Fruit fly (Drosophila melanogaster): ENCODE results near the gene Ptpmeg.

The Ptpmeg gene

DNA sequence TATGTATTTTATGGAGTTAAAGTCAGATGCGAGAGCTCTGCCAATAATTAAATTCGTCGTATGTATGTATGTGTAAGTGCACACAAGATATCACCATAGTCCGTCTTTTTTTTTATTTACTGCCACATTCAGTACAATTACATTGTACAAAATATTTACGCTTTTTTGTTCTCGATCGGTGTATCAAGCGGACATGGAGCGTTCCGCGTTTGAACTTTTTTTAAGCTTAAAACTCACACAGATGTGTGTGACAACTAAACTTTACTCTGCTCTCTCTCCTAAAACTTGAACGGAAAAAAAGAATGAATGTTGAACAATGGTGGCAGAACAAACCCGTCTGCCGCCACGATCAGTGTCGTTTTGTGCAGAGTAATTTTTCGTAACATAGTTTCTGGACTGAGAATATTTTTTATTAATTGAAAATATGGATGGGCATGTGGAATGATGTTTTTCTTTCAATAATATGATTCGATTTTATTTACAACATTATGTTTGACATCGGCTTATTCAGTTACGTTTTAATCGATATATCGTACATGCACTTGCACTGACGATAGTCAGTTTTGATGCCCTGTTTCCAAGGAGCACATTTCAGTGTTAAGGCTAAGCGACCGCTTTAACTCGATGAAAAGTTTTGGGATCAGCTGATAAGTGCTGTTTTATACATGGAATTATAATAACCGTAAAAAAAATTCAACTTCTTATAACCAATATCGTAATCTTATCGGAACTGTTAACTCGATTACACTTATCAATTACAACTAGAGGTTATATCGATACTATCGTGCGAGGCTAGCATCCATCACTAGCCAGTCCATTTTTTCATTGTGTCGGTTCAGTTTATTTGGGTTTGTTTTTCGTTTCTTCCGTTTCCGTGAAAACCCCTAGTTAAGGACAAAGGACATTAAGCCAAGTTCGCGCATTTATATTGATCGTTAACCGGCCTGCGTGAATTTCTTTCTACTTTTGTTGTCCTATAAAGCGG, 19.1 kb downstream of the Ptpmeg start, which contains the start of gene mth (continued):
- TF ChIP-seq GATAe (GFP tag; conservative IDR thresholded peaks at IDR 0.05) (no peak), HLH4C (GFP tag; IDR thresholded peaks at IDR 0.05; ENCODE audit: partially characterized antibody) (peak; percentile 99), oc (tag; optimal IDR thresholded peaks at IDR 0.05) (no peak), CG33557 (GFP tag; optimal IDR thresholded peaks at IDR 0.05) (peak; percentile 51), Dek (tag; optimal IDR thresholded peaks at IDR 0.05) (peak; percentile 24), Hmx (GFP tag; optimal IDR thresholded peaks at IDR 0.05) (peak; percentile 29), Sry-β (GFP tag; optimal IDR thresholded peaks at IDR 0.05) (no peak), CG11723 (GFP tag; optimal IDR thresholded peaks at IDR 0.05) (no peak), PHDP (tag; optimal IDR thresholded peaks at IDR 0.05) (peak; percentile 3), kni (GFP tag; optimal IDR thresholded peaks at IDR 0.05) (peak; percentile 4), ken (GFP tag; IDR thresholded peaks at IDR 0.05) (peak; percentile 58; the same call in 1 of the 3 replicates), CG7357 (GFP tag; IDR thresholded peaks at IDR 0.05) (peak; percentile 94), CG16863 (GFP tag; optimal IDR thresholded peaks at IDR 0.05) (no peak), CG2129 (GFP tag; IDR thresholded peaks at IDR 0.05; ENCODE audit: partially characterized antibody) (peak; percentile 98), so (GFP tag; IDR thresholded peaks at IDR 0.05) (no peak), Atf-2 (GFP tag; optimal IDR thresholded peaks at IDR 0.05) (peak; percentile 62), gem (tag; optimal IDR thresholded peaks at IDR 0.05) (peak; percentile 63), CG8089 (GFP tag; optimal IDR thresholded peaks at IDR 0.05) (peak; percentile 52), HLH54F (GFP tag; optimal IDR thresholded peaks at IDR 0.05) (peak; percentile 32), CG7839 (tag; optimal IDR thresholded peaks at IDR 0.05) (peak; percentile 36), Oli (tag; optimal IDR thresholded peaks at IDR 0.05) (peak; percentile 3), CG10431 (GFP tag; optimal IDR thresholded peaks at IDR 0.05) (peak; percentile 10), slp2 (GFP tag; optimal IDR thresholded peaks at IDR 0.05) (peak; percentile 15), CG2712 (tag; optimal IDR thresholded peaks at IDR 0.05) (peak; percentile 61), prd (optimal IDR thresholded peaks at IDR 0.05) (no peak), prd (GFP tag; IDR thresholded peaks at IDR 0.05) (peak; percentile 63), Jarid2 (GFP tag; optimal IDR thresholded peaks at IDR 0.05) (peak; percentile 46), aop (GFP tag; IDR thresholded peaks at IDR 0.05) (no peak), ato (GFP tag; IDR thresholded peaks at IDR 0.05; ENCODE audit: partially characterized antibody) (peak; percentile 95), phol (tag; optimal IDR thresholded peaks at IDR 0.05) (peak; percentile 77), CG4404 (GFP tag; IDR thresholded peaks at IDR 0.05) (no peak), sens-2 (GFP tag; IDR thresholded peaks at IDR 0.05) (no peak), Ets97D (GFP tag; optimal IDR thresholded peaks at IDR 0.05) (peak; percentile 77), Bteb2 (GFP tag; optimal IDR thresholded peaks at IDR 0.05) (no peak), da (GFP tag; optimal IDR thresholded peaks at IDR 0.05) (no peak), CG14667 (GFP tag; IDR thresholded peaks at IDR 0.05) (no peak), Hr51 (GFP tag; optimal IDR thresholded peaks at IDR 0.05) (peak in 1 of 2 experiments; percentile 43), BtbVII (GFP tag; optimal IDR thresholded peaks at IDR 0.05) (peak; percentile 11), CG9932 (GFP tag; IDR thresholded peaks at IDR 0.05) (peak; percentile 72), CG32772 (GFP tag; IDR thresholded peaks at IDR 0.05) (no peak), Nf-YB (GFP tag; optimal IDR thresholded peaks at IDR 0.05) (no peak), Ravus (GFP tag; IDR thresholded peaks at IDR 0.05) (no peak), CG2120 (GFP tag; optimal IDR thresholded peaks at IDR 0.05) (peak; percentile 66), tll (GFP tag; optimal IDR thresholded peaks at IDR 0.05) (peak in 1 of 2 experiments; percentile 90), ERR (GFP tag; optimal IDR thresholded peaks at IDR 0.05) (peak; percentile 26), kah (GFP tag; optimal IDR thresholded peaks at IDR 0.05) (no peak), CG30020 (tag; optimal IDR thresholded peaks at IDR 0.05) (peak; percentile 89), tx (GFP tag; optimal IDR thresholded peaks at IDR 0.05) (peak; percentile 19)

Data from whole organism, embryonic.